Worm (Caenorhabditis elegans) whole organism, late embryonic: ENCODE data around the gene F35G12.12.

Experiments used
- K09A11.1 ChIP-seq: sonication (generic microtip); optimal IDR thresholded peaks from 2 replicates; lab custom pipeline; 2017; ENCODE audit warnings: antibody characterized with exemption, mild to moderate bottlenecking, missing genetic modification characterization, missing compliant biosample characterization; ENCODE audit not compliant: insufficient read depth
- dmd-4 ChIP-seq: sonication (generic microtip); optimal IDR thresholded peaks from 2 replicates; lab custom pipeline; 2016; ENCODE audit warnings: borderline replicate concordance, missing genetic modification characterization, missing compliant biosample characterization
- hlh-13 ChIP-seq: fragments of 200-800 bp; sonication (Bioruptor generic); optimal IDR thresholded peaks from 2 replicates; lab custom pipeline; 2018; ENCODE audit warnings: mild to moderate bottlenecking, missing genetic modification characterization, missing compliant biosample characterization
- hlh-30 ChIP-seq: sonication (generic microtip); optimal IDR thresholded peaks from 2 replicates; lab custom pipeline; 2017; ENCODE audit warnings: antibody characterized with exemption, missing genetic modification characterization, missing compliant biosample characterization; ENCODE audit not compliant: insufficient read depth
- lim-6 ChIP-seq: sonication (generic microtip); optimal IDR thresholded peaks from 2 replicates; lab custom pipeline; 2016; ENCODE audit warnings: missing genetic modification characterization, missing compliant biosample characterization
- mec-3 ChIP-seq: sonication (generic microtip); optimal IDR thresholded peaks from 2 replicates; lab custom pipeline; 2016; ENCODE audit warnings: borderline replicate concordance, missing genetic modification characterization, missing compliant biosample characterization
- nhr-11 ChIP-seq: fragments of 150-350 bp; optimal IDR thresholded peaks from 2 replicates; lab custom pipeline; 2014; ENCODE audit warnings: missing biosample characterization, missing genetic modification characterization
- pha-2 ChIP-seq: sonication (generic microtip); optimal IDR thresholded peaks from 2 replicates; lab custom pipeline; 2017; ENCODE audit warnings: mild to moderate bottlenecking, missing genetic modification characterization, missing compliant biosample characterization

- TF ChIP-seq hlh-30 (tag; lab: Kevin White, UChicago) (peak; percentile 26), dmd-4 (no peak), lim-6 (tag; lab: Kevin White, UChicago) (no peak), nhr-11 (no peak), K09A11.1 (tag; lab: Kevin White, UChicago) (no peak), hlh-13 (GFP tag; lab: Kevin White, UChicago) (no peak), mec-3 (no peak), pha-2 (tag; lab: Kevin White, UChicago) (no peak)
Observed at ce11 chrIII:4560393-4560890, 21.2 kb upstream of the F35G12.12 start.
